Fruit fly (Drosophila melanogaster): ENCODE measurements around the gene Srpk79D.
A peak's percentile ranks its signal among the peaks of the same experiment; 100 is the strongest.

Srpk79D gene

dm6 chr3L:22273529-22274301 is at the start of gene Srpk79D:
Srpk79D (plus strand) TSS chr3L:22273985.
- TF ChIP-seq usp (GFP tag; optimal IDR thresholded peaks at IDR 0.05) (no peak), Dll (optimal IDR thresholded peaks at IDR 0.05) (no peak), CG8478 (optimal IDR thresholded peaks at IDR 0.05) (no peak), psq (optimal IDR thresholded peaks at IDR 0.05) (no peak), EcR (GFP tag; optimal IDR thresholded peaks at IDR 0.05) (no peak), pan (optimal IDR thresholded peaks at IDR 0.05) (no peak)

DNA sequence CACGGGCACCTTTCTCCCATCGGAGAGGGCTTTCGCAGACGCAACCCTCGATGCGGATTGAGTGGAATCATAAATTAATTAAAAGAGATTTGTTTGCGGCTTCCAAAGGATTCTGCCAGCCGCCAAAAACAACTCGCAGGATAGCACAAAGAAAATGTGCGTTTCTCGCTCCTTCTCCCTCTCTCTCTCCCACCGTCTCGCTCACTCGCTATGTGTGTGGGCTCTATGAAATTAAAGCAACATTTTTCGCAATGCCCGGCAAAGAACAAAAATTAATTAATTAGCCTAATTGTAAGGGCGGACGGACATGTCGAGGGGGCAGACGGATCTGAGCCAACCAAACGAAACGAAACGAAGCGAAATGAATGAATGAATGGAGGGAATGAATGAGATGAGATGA is 36.1 kb upstream of the Srpk79D start:
- TF ChIP-seq pan (optimal IDR thresholded peaks at IDR 0.05) (no peak), Dll (optimal IDR thresholded peaks at IDR 0.05) (no peak), usp (GFP tag; optimal IDR thresholded peaks at IDR 0.05) (no peak), psq (optimal IDR thresholded peaks at IDR 0.05) (no peak), EcR (GFP tag; optimal IDR thresholded peaks at IDR 0.05) (no peak), CG8478 (optimal IDR thresholded peaks at IDR 0.05) (no peak)

- TF ChIP-seq EcR (GFP tag; optimal IDR thresholded peaks at IDR 0.05): no peak
- no peak for TF ChIP-seq pan (optimal IDR thresholded peaks at IDR 0.05)
- no peak for TF ChIP-seq psq (optimal IDR thresholded peaks at IDR 0.05)
- TF ChIP-seq CG8478 (optimal IDR thresholded peaks at IDR 0.05): no peak
- TF ChIP-seq usp (GFP tag; optimal IDR thresholded peaks at IDR 0.05): no peak
- no peak for TF ChIP-seq Dll (optimal IDR thresholded peaks at IDR 0.05)
Observed at dm6 chr3L:22242241-22242640, 31.5 kb upstream of the Srpk79D start.

- no peak for TF ChIP-seq CG8478 (optimal IDR thresholded peaks at IDR 0.05)
- no peak for TF ChIP-seq EcR (GFP tag; optimal IDR thresholded peaks at IDR 0.05)
- no peak for TF ChIP-seq usp (GFP tag; optimal IDR thresholded peaks at IDR 0.05)
- TF ChIP-seq Dll (optimal IDR thresholded peaks at IDR 0.05): no peak
- TF ChIP-seq pan (optimal IDR thresholded peaks at IDR 0.05): no peak
- no peak for TF ChIP-seq psq (optimal IDR thresholded peaks at IDR 0.05)
Observed at dm6 chr3L:22262797-22263423, 10.9 kb upstream of the Srpk79D start, which contains the start of the genes Rich and Ddx1. Rich (minus strand) TSS chr3L:22262921. Ddx1 (plus strand) TSS chr3L:22263369.

DNA sequence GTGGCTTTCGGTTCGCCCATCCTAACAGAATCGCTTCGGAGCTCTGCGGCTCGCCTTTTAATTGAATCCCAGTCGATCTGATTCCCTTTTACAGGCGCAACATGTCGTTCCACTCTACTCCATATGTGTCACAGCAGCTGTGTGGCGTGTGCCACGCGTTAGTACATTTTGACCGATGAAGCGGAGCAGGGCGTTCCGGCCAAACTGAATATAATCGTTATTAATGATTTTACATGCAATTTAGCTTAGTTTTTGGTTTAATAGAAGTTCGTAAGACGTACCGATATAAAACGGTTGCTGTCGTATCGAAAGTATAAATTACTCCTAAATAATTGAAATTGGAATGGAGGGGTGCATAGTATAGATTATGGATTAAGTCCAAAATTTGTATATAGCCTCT is 7.2 kb upstream of the Srpk79D start, which contains the start of gene CG11523:
Gene CG11523 (minus strand): TSS at position 145 of the 400 bp plus-strand sequence.
- TF ChIP-seq psq (optimal IDR thresholded peaks at IDR 0.05) (no peak), Dll (optimal IDR thresholded peaks at IDR 0.05) (no peak), CG8478 (optimal IDR thresholded peaks at IDR 0.05) (no peak), pan (optimal IDR thresholded peaks at IDR 0.05) (no peak), usp (GFP tag; optimal IDR thresholded peaks at IDR 0.05) (no peak), EcR (GFP tag; optimal IDR thresholded peaks at IDR 0.05) (no peak)

DNA sequence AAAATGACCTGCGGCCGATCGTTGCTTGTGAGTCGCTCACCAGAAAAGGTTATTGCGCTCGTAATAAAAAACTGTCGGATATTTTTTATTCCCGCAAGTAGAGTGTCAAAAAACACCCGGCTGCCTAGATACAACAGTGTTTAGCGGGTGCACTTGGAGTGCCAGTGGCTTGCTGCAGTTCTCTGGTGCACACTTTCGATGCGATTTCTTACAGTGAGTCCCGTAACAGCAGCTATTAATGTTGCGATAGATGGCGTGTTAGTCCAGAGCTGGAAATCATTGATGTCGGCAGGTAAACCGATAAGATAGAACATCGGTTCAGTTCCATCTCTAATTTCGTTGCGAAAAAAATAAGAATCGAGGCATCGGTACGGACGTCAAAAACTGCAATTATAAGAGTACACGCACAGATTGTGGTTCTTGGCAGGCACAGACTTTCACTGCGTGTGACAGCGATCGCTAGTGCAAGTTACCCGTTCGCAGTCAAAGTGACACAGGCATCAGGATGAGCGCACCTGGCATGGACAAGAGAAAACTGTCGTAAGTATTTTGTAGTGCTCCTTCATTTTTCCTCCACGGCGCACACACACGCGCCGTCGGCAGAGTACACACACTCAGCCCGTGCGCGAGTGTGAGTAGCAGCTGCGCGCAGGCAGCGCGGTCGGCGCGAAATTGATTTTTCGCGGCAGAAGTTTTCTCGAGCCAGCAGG is 6.4 kb upstream of the Srpk79D start, which contains the start of gene Csp:
Gene Csp (plus strand): TSS at position 135 of the 710 bp plus-strand sequence.
- TF ChIP-seq CG8478 (optimal IDR thresholded peaks at IDR 0.05) (no peak), pan (optimal IDR thresholded peaks at IDR 0.05) (peak; percentile 68), psq (optimal IDR thresholded peaks at IDR 0.05) (no peak), Dll (optimal IDR thresholded peaks at IDR 0.05) (peak; percentile 6), EcR (GFP tag; optimal IDR thresholded peaks at IDR 0.05) (no peak), usp (GFP tag; optimal IDR thresholded peaks at IDR 0.05) (no peak)

dm6 chr3L:22275989-22276388 is 2.2 kb downstream of the Srpk79D start:
- TF ChIP-seq EcR (GFP tag; optimal IDR thresholded peaks at IDR 0.05) (no peak), Dll (optimal IDR thresholded peaks at IDR 0.05) (no peak), pan (optimal IDR thresholded peaks at IDR 0.05) (no peak), psq (optimal IDR thresholded peaks at IDR 0.05) (no peak), usp (GFP tag; optimal IDR thresholded peaks at IDR 0.05) (no peak), CG8478 (optimal IDR thresholded peaks at IDR 0.05) (no peak)

DNA sequence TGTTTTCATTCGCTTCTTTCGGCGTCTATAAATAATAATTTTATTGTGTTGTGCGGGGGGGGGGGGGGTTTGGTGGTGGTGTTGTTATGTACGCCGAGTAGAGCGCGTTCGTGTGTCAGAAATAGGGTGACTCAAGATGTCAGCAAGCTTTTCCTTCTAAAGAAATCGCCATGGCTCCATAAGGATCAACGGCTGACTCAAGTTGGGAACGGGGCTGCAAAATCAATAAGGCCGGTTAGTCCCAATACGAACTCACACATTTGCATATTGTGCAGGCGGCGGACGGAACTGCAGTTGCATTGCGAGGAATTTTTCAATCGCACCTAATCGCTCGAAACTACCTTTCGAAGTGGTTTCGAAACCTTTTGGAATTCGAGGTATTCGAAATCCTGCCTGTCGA is 2.8 kb downstream of the Srpk79D start:
- TF ChIP-seq CG8478 (optimal IDR thresholded peaks at IDR 0.05): no peak
- TF ChIP-seq Dll (optimal IDR thresholded peaks at IDR 0.05): no peak
- no peak for TF ChIP-seq EcR (GFP tag; optimal IDR thresholded peaks at IDR 0.05)
- TF ChIP-seq psq (optimal IDR thresholded peaks at IDR 0.05): no peak
- no peak for TF ChIP-seq pan (optimal IDR thresholded peaks at IDR 0.05)
- TF ChIP-seq usp (GFP tag; optimal IDR thresholded peaks at IDR 0.05): no peak

- TF ChIP-seq psq (optimal IDR thresholded peaks at IDR 0.05) (no peak), CG8478 (optimal IDR thresholded peaks at IDR 0.05) (no peak), usp (GFP tag; optimal IDR thresholded peaks at IDR 0.05) (no peak), EcR (GFP tag; optimal IDR thresholded peaks at IDR 0.05) (no peak), Dll (optimal IDR thresholded peaks at IDR 0.05) (no peak), pan (optimal IDR thresholded peaks at IDR 0.05) (no peak)
Observed at dm6 chr3L:22277186-22277585, 3.4 kb downstream of the Srpk79D start.

DNA sequence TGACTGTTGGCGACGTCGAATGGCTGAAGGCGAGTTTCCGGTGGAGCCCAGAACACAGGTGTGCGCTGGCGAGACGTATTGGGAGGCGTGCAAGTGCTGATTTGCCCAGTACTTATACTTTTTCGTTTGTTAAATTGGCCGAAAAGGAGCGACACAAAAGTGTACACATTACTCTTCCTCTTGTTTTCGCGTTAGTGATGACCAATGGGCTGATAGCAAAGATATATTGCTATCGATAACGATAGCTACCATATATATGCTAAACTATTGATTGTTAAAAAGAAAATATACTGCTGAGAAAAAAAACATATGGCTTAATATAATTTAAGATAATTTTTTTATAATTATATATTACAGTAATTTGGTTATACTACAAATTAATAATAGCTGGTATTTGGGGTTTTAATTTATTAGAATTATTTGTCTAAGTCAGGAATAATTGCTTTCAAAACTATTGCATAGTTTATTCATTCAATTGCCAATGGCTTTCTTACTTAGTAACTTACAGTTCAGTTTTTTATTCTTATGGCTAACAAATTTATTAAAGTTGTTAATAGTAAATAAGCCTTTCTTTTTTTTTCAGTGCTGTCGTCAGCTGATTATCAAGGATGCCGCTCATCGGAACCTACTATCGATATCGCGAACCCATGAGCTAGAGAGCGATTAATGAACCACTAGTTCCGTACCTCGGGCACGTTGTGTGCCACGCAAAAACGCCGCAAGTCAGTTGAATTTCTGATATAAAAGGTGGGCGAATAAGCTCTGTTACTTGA is 14.4 kb downstream of the Srpk79D start, which contains the start of the genes Hem and IleRS:
Gene Hem (minus strand): TSS at position 202 of the 773 bp plus-strand sequence.
Gene IleRS (plus strand): TSS at position 672 of the 773 bp plus-strand sequence.
- TF ChIP-seq CG8478 (optimal IDR thresholded peaks at IDR 0.05) (no peak), psq (optimal IDR thresholded peaks at IDR 0.05) (no peak)

DNA sequence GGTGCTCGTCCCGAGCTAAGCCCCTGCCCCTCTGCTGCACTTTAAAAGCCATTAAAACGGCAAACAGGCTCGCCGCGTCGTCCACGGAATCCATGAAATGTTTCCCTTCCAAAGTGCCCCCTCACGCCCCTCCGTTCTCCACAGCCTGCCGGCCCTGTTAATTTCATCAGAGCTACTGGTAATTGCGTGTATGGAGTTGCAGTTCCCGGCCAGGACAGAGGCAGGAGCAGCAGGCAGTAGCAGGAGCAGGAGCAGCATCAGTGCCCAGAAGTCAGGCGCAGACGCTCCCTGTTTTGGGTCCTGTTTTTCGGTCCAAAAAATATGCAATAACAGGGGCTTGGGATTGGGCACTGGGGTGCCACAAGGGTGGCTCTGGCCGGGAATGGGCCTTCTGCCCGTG is 43.1 kb downstream of the Srpk79D start:
- TF ChIP-seq CG8478 (optimal IDR thresholded peaks at IDR 0.05) (no peak), usp (GFP tag; optimal IDR thresholded peaks at IDR 0.05) (no peak), EcR (GFP tag; optimal IDR thresholded peaks at IDR 0.05) (no peak), psq (optimal IDR thresholded peaks at IDR 0.05) (no peak), pan (optimal IDR thresholded peaks at IDR 0.05) (no peak), Dll (optimal IDR thresholded peaks at IDR 0.05) (no peak)

Data from whole organism.